Worm (Caenorhabditis elegans): ENCODE measurements around the gene mltn-12.
A peak's percentile ranks its signal among the peaks of the same experiment; 100 is the strongest.

Gene mltn-12

ce11 chrIV:8992786-8993185, at the start of gene mltn-12:
mltn-12 (plus strand) TSS chrIV:8993086.
- TF ChIP-seq T22C8.4 (GFP tag; IDR thresholded peaks at IDR 0.05) (no peak), cog-1 (tag; optimal IDR thresholded peaks at IDR 0.05) (no peak), med-1 (GFP tag; optimal IDR thresholded peaks at IDR 0.05; ENCODE audit: insufficient read depth) (no peak), flt-1 (GFP tag; IDR thresholded peaks at IDR 0.05) (no peak), ref-1 (GFP tag; conservative IDR thresholded peaks at IDR 0.05) (no peak), tab-1 (GFP tag; IDR thresholded peaks at IDR 0.05) (no peak), klf-2 (GFP tag; conservative IDR thresholded peaks at IDR 0.05) (no peak), ztf-23 (GFP tag; IDR thresholded peaks at IDR 0.05) (no peak), ztf-29 (GFP tag; IDR thresholded peaks at IDR 0.05) (no peak)

- TF ChIP-seq ztf-29 (GFP tag; IDR thresholded peaks at IDR 0.05) (no peak), flt-1 (GFP tag; IDR thresholded peaks at IDR 0.05) (no peak), cog-1 (tag; optimal IDR thresholded peaks at IDR 0.05) (no peak), ztf-23 (GFP tag; IDR thresholded peaks at IDR 0.05) (no peak), T22C8.4 (GFP tag; IDR thresholded peaks at IDR 0.05) (no peak), klf-2 (GFP tag; conservative IDR thresholded peaks at IDR 0.05) (no peak), ref-1 (GFP tag; conservative IDR thresholded peaks at IDR 0.05) (no peak)
Measured at ce11 chrIV:8943430-8943829, 49.5 kb upstream of the mltn-12 start.

ce11 chrIV:8947146-8947545, 45.7 kb upstream of the mltn-12 start:
- TF ChIP-seq flt-1 (GFP tag; IDR thresholded peaks at IDR 0.05), result no peak
- TF ChIP-seq tab-1 (GFP tag; IDR thresholded peaks at IDR 0.05), result no peak
- TF ChIP-seq ztf-23 (GFP tag; IDR thresholded peaks at IDR 0.05), result no peak
- no peak for TF ChIP-seq ztf-29 (GFP tag; IDR thresholded peaks at IDR 0.05)
- no peak for TF ChIP-seq T22C8.4 (GFP tag; IDR thresholded peaks at IDR 0.05)

ce11 chrIV:8949078-8950039, 43.5 kb upstream of the mltn-12 start:
- TF ChIP-seq cog-1 (tag; optimal IDR thresholded peaks at IDR 0.05) (no peak), ztf-23 (GFP tag; IDR thresholded peaks at IDR 0.05) (no peak), tab-1 (GFP tag; IDR thresholded peaks at IDR 0.05) (no peak), med-1 (GFP tag; optimal IDR thresholded peaks at IDR 0.05; ENCODE audit: insufficient read depth) (no peak), ztf-29 (GFP tag; IDR thresholded peaks at IDR 0.05) (no peak), flt-1 (GFP tag; IDR thresholded peaks at IDR 0.05) (no peak), T22C8.4 (GFP tag; IDR thresholded peaks at IDR 0.05) (no peak), klf-2 (GFP tag; conservative IDR thresholded peaks at IDR 0.05) (no peak), ref-1 (GFP tag; conservative IDR thresholded peaks at IDR 0.05) (no peak)

ce11 chrIV:8951953-8952567, 40.8 kb upstream of the mltn-12 start:
- TF ChIP-seq klf-2 (GFP tag; conservative IDR thresholded peaks at IDR 0.05) (no peak), med-1 (GFP tag; optimal IDR thresholded peaks at IDR 0.05; ENCODE audit: insufficient read depth) (no peak), ztf-23 (GFP tag; IDR thresholded peaks at IDR 0.05) (no peak), tab-1 (GFP tag; IDR thresholded peaks at IDR 0.05) (no peak), cog-1 (tag; optimal IDR thresholded peaks at IDR 0.05) (no peak), T22C8.4 (GFP tag; IDR thresholded peaks at IDR 0.05) (no peak), ztf-29 (GFP tag; IDR thresholded peaks at IDR 0.05) (no peak), ref-1 (GFP tag; conservative IDR thresholded peaks at IDR 0.05) (no peak), flt-1 (GFP tag; IDR thresholded peaks at IDR 0.05) (no peak)

ce11 chrIV:8954126-8954525, 38.8 kb upstream of the mltn-12 start:
- TF ChIP-seq flt-1 (GFP tag; IDR thresholded peaks at IDR 0.05), result no peak

ce11 chrIV:8956189-8956588, 36.7 kb upstream of the mltn-12 start, which contains the start of gene tpra-1:
tpra-1 (plus strand) TSS chrIV:8956489.
- TF ChIP-seq flt-1 (GFP tag; IDR thresholded peaks at IDR 0.05), result no peak
- no peak for TF ChIP-seq cog-1 (tag; optimal IDR thresholded peaks at IDR 0.05)
- no peak for TF ChIP-seq tab-1 (GFP tag; IDR thresholded peaks at IDR 0.05)
- TF ChIP-seq ztf-29 (GFP tag; IDR thresholded peaks at IDR 0.05), result no peak
- TF ChIP-seq med-1 (GFP tag; optimal IDR thresholded peaks at IDR 0.05; ENCODE audit: insufficient read depth), result no peak
- no peak for TF ChIP-seq klf-2 (GFP tag; conservative IDR thresholded peaks at IDR 0.05)
- no peak for TF ChIP-seq T22C8.4 (GFP tag; IDR thresholded peaks at IDR 0.05)
- no peak for TF ChIP-seq ztf-23 (GFP tag; IDR thresholded peaks at IDR 0.05)

- TF ChIP-seq tab-1 (GFP tag; IDR thresholded peaks at IDR 0.05) (peak; percentile 90), ref-1 (GFP tag; conservative IDR thresholded peaks at IDR 0.05) (peak; percentile 72), T22C8.4 (GFP tag; IDR thresholded peaks at IDR 0.05) (peak; percentile 79), klf-2 (GFP tag; conservative IDR thresholded peaks at IDR 0.05) (peak; percentile 82), ztf-23 (GFP tag; IDR thresholded peaks at IDR 0.05) (peak; percentile 82), ztf-29 (GFP tag; IDR thresholded peaks at IDR 0.05) (peak; percentile 88)
Measured at ce11 chrIV:8964042-8964441, 28.8 kb upstream of the mltn-12 start.

- TF ChIP-seq tab-1 (GFP tag; IDR thresholded peaks at IDR 0.05) (no peak), T22C8.4 (GFP tag; IDR thresholded peaks at IDR 0.05) (no peak), ref-1 (GFP tag; conservative IDR thresholded peaks at IDR 0.05) (no peak), ztf-29 (GFP tag; IDR thresholded peaks at IDR 0.05) (no peak), flt-1 (GFP tag; IDR thresholded peaks at IDR 0.05) (no peak), med-1 (GFP tag; optimal IDR thresholded peaks at IDR 0.05; ENCODE audit: insufficient read depth) (no peak), ztf-23 (GFP tag; IDR thresholded peaks at IDR 0.05) (no peak), klf-2 (GFP tag; conservative IDR thresholded peaks at IDR 0.05) (no peak), cog-1 (tag; optimal IDR thresholded peaks at IDR 0.05) (no peak)
Measured at ce11 chrIV:8965883-8966282, 27.0 kb upstream of the mltn-12 start, which contains the start of gene C53B4.2. C53B4.2 (plus strand) TSS chrIV:8966183.

All from whole organism, midembryonic.